Fruit fly (Drosophila melanogaster) whole organism, embryonic: ENCODE measurements around the gene scaf6.

ENCODE experiments used
- B-H2 ChIP-seq: fragments of 200-800 bp; sonication (Bioruptor generic); optimal IDR thresholded peaks from 2 replicates; lab custom pipeline; 2018; ENCODE audit warnings: missing biosample characterization, mild to moderate bottlenecking, missing genetic modification characterization
- Blimp-1 ChIP-seq: fragments of 200-800 bp; sonication (Bioruptor generic); optimal IDR thresholded peaks from 3 replicates; lab custom pipeline; 2018; ENCODE audit warnings: missing biosample characterization, missing genetic modification characterization, mild to moderate bottlenecking, moderate library complexity, missing genetic modification reagents
- CG12391 ChIP-seq: fragments of 200-800 bp; sonication (Bioruptor generic); optimal IDR thresholded peaks from 3 replicates; lab custom pipeline; 2018; ENCODE audit warnings: missing biosample characterization, mild to moderate bottlenecking, missing genetic modification characterization, moderate library complexity
- CG17912 ChIP-seq: fragments of 200-800 bp; sonication (Bioruptor generic); optimal IDR thresholded peaks from 2 replicates; lab custom pipeline; 2018; ENCODE audit warnings: missing biosample characterization, mild to moderate bottlenecking, missing genetic modification characterization
- CG2875 ChIP-seq: fragments of 200-800 bp; sonication (Bioruptor generic); optimal IDR thresholded peaks from 2 replicates; lab custom pipeline; 2017; ENCODE audit warnings: missing biosample characterization, mild to moderate bottlenecking, missing genetic modification characterization, missing genetic modification reagents
- D19A ChIP-seq: fragments of 200-800 bp; optimal IDR thresholded peaks from 3 replicates; lab custom pipeline; 2019; ENCODE audit warnings: missing biosample characterization, mild to moderate bottlenecking, missing genetic modification characterization, moderate library complexity
- Hr3 ChIP-seq: fragments of 200-800 bp; sonication (Bioruptor generic); optimal IDR thresholded peaks from 3 replicates; lab custom pipeline; 2016; ENCODE audit warnings: missing biosample characterization, missing genetic modification characterization
- cg ChIP-seq: fragments of 200-800 bp; sonication (Bioruptor generic); optimal IDR thresholded peaks from 3 replicates; lab custom pipeline; 2019; ENCODE audit warnings: missing biosample characterization, mild to moderate bottlenecking, missing genetic modification characterization, moderate library complexity
- gem ChIP-seq: fragments of 200-800 bp; sonication (Bioruptor generic); optimal IDR thresholded peaks from 2 replicates; lab custom pipeline; 2019; ENCODE audit warnings: missing biosample characterization, mild to moderate bottlenecking, missing genetic modification characterization, moderate library complexity
- h ChIP-seq: fragments of >200 bp; optimal IDR thresholded peaks from 2 replicates; lab custom pipeline; 2017
- hbn ChIP-seq: fragments of 200-800 bp; sonication (Bioruptor generic); IDR thresholded peaks from 2 replicates; pipeline ENCODE4 v1.3.6; 2022; ENCODE audit warnings: missing biosample characterization, missing genetic modification characterization; ENCODE audit not compliant: partially characterized antibody
- pan ChIP-seq, 4 experiments: fragments of >200 bp in 3 of 4; fragments of 200-800 bp in 1 of 4; sonication (Bioruptor generic) in 1 of 4; optimal IDR thresholded peaks in 3 of 4; IDR thresholded peaks in 1 of 4; 2 replicates each; pipeline versions ENCODE4 v1.3.6 to Lab custom; 2017 to 2022; ENCODE audit warnings: missing biosample characterization in 2 of 4, missing genetic modification characterization in 2 of 4, mixed read lengths in 1 of 4
- stc ChIP-seq: fragments of 200-800 bp; sonication (Bioruptor generic); IDR thresholded peaks from 2 replicates; pipeline ENCODE4 v1.3.6; 2022; ENCODE audit warnings: missing biosample characterization, missing genetic modification characterization

DNA sequence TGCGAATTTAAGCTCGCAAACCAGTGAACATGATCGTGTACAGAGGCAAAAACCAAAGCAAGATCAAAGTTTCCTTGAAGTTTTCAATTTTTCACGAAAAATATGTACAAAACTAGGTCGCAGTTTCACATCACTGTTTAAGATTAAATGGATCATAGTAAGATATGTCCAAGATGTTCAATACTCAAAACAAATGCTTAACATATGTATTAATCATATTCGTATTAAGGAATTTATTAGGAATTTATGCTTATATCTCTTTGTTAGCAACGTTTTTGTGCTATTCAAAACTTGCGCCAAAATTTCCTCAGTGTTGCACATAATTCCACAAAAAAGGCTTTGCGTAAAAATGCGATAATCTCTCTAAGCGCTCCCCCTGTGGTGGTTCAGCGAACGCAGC is 55.0 kb downstream of the scaf6 start:
- no peak for TF ChIP-seq Blimp-1 (GFP tag; lab: Kevin White, UChicago)
- TF ChIP-seq hbn (GFP tag; lab: Robert Waterston, UW): no peak
- no peak for TF ChIP-seq D19A
- TF ChIP-seq stc: no peak
- TF ChIP-seq B-H2 (GFP tag; lab: Kevin White, UChicago): no peak
- TF ChIP-seq gem (tag; lab: Kevin White, UChicago): no peak
- no peak for TF ChIP-seq CG12391 (tag; lab: Kevin White, UChicago)
- no peak for TF ChIP-seq CG2875 (GFP tag; lab: Kevin White, UChicago)
- no peak for TF ChIP-seq Hr3
- TF ChIP-seq h (lab: Kevin White, UChicago): no peak
- TF ChIP-seq pan (optimal IDR thresholded peaks at IDR 0.05; lab: Kevin White, UChicago): no peak
- TF ChIP-seq pan (GFP tag; optimal IDR thresholded peaks at IDR 0.05 in 1 of 2, IDR thresholded peaks at IDR 0.05 in 1 of 2): peak in 1 of 2 experiments; percentile 10
- TF ChIP-seq CG17912 (GFP tag; lab: Kevin White, UChicago): no peak
- no peak for TF ChIP-seq cg (GFP tag; lab: Kevin White, UChicago)
